Worm (Caenorhabditis elegans) whole organism, young adult: ENCODE measurements around the gene fbxb-40.

ENCODE experiments used
- C17E4.6 ChIP-seq: fragments of 200-800 bp; sonication (Bioruptor generic); IDR thresholded peaks from 2 replicates; pipeline ENCODE4 v1.3.6; 2022; ENCODE audit warnings: missing genetic modification reagents, missing genetic modification characterization, missing compliant biosample characterization
- D2030.7 ChIP-seq: fragments of 200-800 bp; sonication (Bioruptor generic); IDR thresholded peaks from 2 replicates; pipeline ENCODE4 v1.3.6; 2022; ENCODE audit warnings: missing genetic modification reagents, missing genetic modification characterization, missing compliant biosample characterization
- Y53F4B.3 ChIP-seq: fragments of 200-800 bp; sonication (Bioruptor generic); IDR thresholded peaks from 2 replicates; pipeline ENCODE4 v1.3.6; 2022; ENCODE audit warnings: missing genetic modification reagents, missing genetic modification characterization, missing compliant biosample characterization
- ama-1 ChIP-seq, 3 experiments: fragments of 150-350 bp in 1 of 3; sonication (generic microtip) in 2 of 3; optimal IDR thresholded peaks; 2 replicates each; lab custom pipeline; 2014 to 2018; ENCODE audit warnings: missing biosample characterization in 2 of 3, missing genetic modification characterization in 2 of 3, missing genetic modification reagents in 2 of 3
- atf-7 ChIP-seq: sonication (generic microtip); optimal IDR thresholded peaks from 2 replicates; lab custom pipeline; 2017; ENCODE audit warnings: mild to moderate bottlenecking, missing genetic modification characterization, missing compliant biosample characterization
- dpl-1 ChIP-seq: fragments of 150-350 bp; optimal IDR thresholded peaks from 2 replicates; lab custom pipeline; 2014; ENCODE audit warnings: missing biosample characterization, missing genetic modification reagents, missing genetic modification characterization
- hmg-1.2 ChIP-seq: fragments of 200-800 bp; sonication (Bioruptor generic); IDR thresholded peaks from 2 replicates; pipeline ENCODE4 v1.3.6; 2022; ENCODE audit warnings: missing genetic modification reagents, missing genetic modification characterization, missing compliant biosample characterization
- let-607 ChIP-seq, 2 experiments: fragments of 200-800 bp in 1 of 2; sonication (Bioruptor generic) in 1 of 2; sonication (generic microtip) in 1 of 2; optimal IDR thresholded peaks; 2 replicates each; lab custom pipeline; 2016 to 2018; ENCODE audit warnings: mild to moderate bottlenecking in 2 of 2, missing compliant biosample characterization in 2 of 2, missing genetic modification characterization in 2 of 2, moderate library complexity in 2 of 2, missing genotype in 1 of 2
- lin-40 ChIP-seq: sonication (generic microtip); optimal IDR thresholded peaks from 2 replicates; lab custom pipeline; 2016; ENCODE audit warnings: missing genetic modification characterization, mild to moderate bottlenecking, missing compliant biosample characterization, missing genotype, missing genetic modification reagents
- nhr-120 ChIP-seq: fragments of 200-800 bp; sonication (Bioruptor generic); IDR thresholded peaks from 2 replicates; pipeline ENCODE4 v1.3.6; 2022; ENCODE audit warnings: missing genetic modification characterization, missing compliant biosample characterization
- pha-4 ChIP-seq: fragments of 150-350 bp; sonication (generic microtip); optimal IDR thresholded peaks from 2 replicates; lab custom pipeline; 2014; ENCODE audit warnings: missing biosample characterization, missing genetic modification reagents, missing genetic modification characterization
- sdz-38 ChIP-seq: sonication (generic microtip); optimal IDR thresholded peaks from 2 replicates; lab custom pipeline; 2016; ENCODE audit warnings: missing genotype, missing genetic modification characterization, missing compliant biosample characterization
- ztf-3 ChIP-seq: fragments of 200-800 bp; sonication (Bioruptor generic); optimal IDR thresholded peaks from 2 replicates; lab custom pipeline; 2018; ENCODE audit warnings: mild to moderate bottlenecking, missing genetic modification characterization, missing compliant biosample characterization

DNA sequence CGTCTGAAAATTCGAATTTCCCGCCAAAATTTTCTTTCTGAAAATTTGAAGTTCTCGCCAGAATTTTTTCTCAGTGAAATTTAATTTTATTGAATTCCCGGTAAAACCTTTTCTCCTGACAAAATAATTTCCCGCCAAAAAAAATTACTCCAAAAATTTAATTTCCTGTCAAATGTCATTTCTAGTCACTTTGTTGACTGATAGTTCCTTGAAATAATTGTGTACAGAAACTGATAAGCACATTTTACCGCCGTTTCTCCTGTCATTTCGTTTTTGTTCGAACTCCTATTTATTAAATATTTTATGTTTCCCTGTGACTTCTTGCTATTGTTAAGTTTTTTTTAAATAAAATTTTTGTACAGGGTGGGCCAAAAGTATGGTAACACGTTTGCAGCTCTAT is 14.2 kb upstream of the fbxb-40 start:
- TF ChIP-seq atf-7 (tag; lab: Kevin White, UChicago) (no peak), ztf-3 (GFP tag; lab: Kevin White, UChicago) (no peak), dpl-1 (GFP tag; lab: Kevin White, UChicago) (no peak), pha-4 (no peak), lin-40 (tag; lab: Kevin White, UChicago) (no peak), Y53F4B.3 (GFP tag; lab: Robert Waterston, UW) (no peak), let-607 (tag; optimal IDR thresholded peaks at IDR 0.05; lab: Kevin White, UChicago) (no peak), C17E4.6 (GFP tag; lab: Robert Waterston, UW) (no peak), nhr-120 (GFP tag; lab: Robert Waterston, UW) (no peak), sdz-38 (tag; lab: Kevin White, UChicago) (no peak), hmg-1.2 (no peak), D2030.7 (GFP tag; lab: Robert Waterston, UW) (no peak), ama-1 (optimal IDR thresholded peaks at IDR 0.05; lab: Kevin White, UChicago) (no peak), ama-1 (GFP tag; optimal IDR thresholded peaks at IDR 0.05; lab: Kevin White, UChicago) (no peak)
